Fruit fly (Drosophila melanogaster) whole organism, embryonic: ENCODE data around the gene CG7509.

Experiments used
- Ada2b ChIP-seq: fragments of 200-800 bp; sonication (Bioruptor generic); IDR thresholded peaks from 2 replicates; pipeline ENCODE4 v1.3.6; 2022; ENCODE audit warnings: missing biosample characterization, missing genetic modification characterization
- Atf3 ChIP-seq: fragments of 200-800 bp; sonication (Bioruptor generic); optimal IDR thresholded peaks from 3 replicates; lab custom pipeline; 2016; ENCODE audit warnings: missing biosample characterization, missing genetic modification characterization
- B-H2 ChIP-seq: fragments of 200-800 bp; sonication (Bioruptor generic); optimal IDR thresholded peaks from 2 replicates; lab custom pipeline; 2018; ENCODE audit warnings: missing biosample characterization, mild to moderate bottlenecking, missing genetic modification characterization
- Bdp1 ChIP-seq: fragments of 200-800 bp; sonication (Bioruptor generic); optimal IDR thresholded peaks from 3 replicates; lab custom pipeline; 2016; ENCODE audit warnings: missing biosample characterization, missing genetic modification characterization
- Blimp-1 ChIP-seq: fragments of 200-800 bp; sonication (Bioruptor generic); optimal IDR thresholded peaks from 3 replicates; lab custom pipeline; 2018; ENCODE audit warnings: missing biosample characterization, missing genetic modification characterization, mild to moderate bottlenecking, moderate library complexity, missing genetic modification reagents
- Bteb2 ChIP-seq: fragments of 200-800 bp; sonication (Bioruptor generic); optimal IDR thresholded peaks from 2 replicates; lab custom pipeline; 2016; ENCODE audit warnings: missing biosample characterization, missing genetic modification characterization
- CG10274 ChIP-seq: fragments of 200-800 bp; sonication (Bioruptor generic); optimal IDR thresholded peaks from 3 replicates; lab custom pipeline; 2017; ENCODE audit warnings: missing biosample characterization, mild to moderate bottlenecking, missing genetic modification characterization
- CG12155 ChIP-seq: fragments of 200-800 bp; sonication (Bioruptor generic); optimal IDR thresholded peaks from 3 replicates; lab custom pipeline; 2016; ENCODE audit warnings: missing biosample characterization, missing genetic modification characterization
- CG12299 ChIP-seq: fragments of 200-800 bp; sonication (Bioruptor generic); optimal IDR thresholded peaks from 2 replicates; lab custom pipeline; 2018; ENCODE audit warnings: missing biosample characterization, mild to moderate bottlenecking, missing genetic modification characterization
- CG12769 ChIP-seq: fragments of 200-800 bp; sonication (Bioruptor generic); optimal IDR thresholded peaks from 2 replicates; lab custom pipeline; 2019; ENCODE audit warnings: missing biosample characterization, mild to moderate bottlenecking, missing genetic modification characterization, moderate library complexity
- CG14860 ChIP-seq: fragments of 200-800 bp; sonication (Bioruptor generic); IDR thresholded peaks from 3 replicates; pipeline ENCODE4 v1.3.6; 2022; ENCODE audit warnings: missing biosample characterization, missing genetic modification characterization; ENCODE audit not compliant: partially characterized antibody
- CG15479 ChIP-seq: fragments of 200-800 bp; sonication (Bioruptor generic); optimal IDR thresholded peaks from 3 replicates; lab custom pipeline; 2019; ENCODE audit warnings: missing biosample characterization, mild to moderate bottlenecking, missing genetic modification characterization, moderate library complexity
- CG1603 ChIP-seq: fragments of 200-800 bp; sonication (Bioruptor generic); optimal IDR thresholded peaks from 2 replicates; lab custom pipeline; 2019; ENCODE audit warnings: missing biosample characterization, mild to moderate bottlenecking, missing genetic modification characterization, moderate library complexity
- CG18619 ChIP-seq: fragments of 200-800 bp; sonication (Bioruptor generic); optimal IDR thresholded peaks from 3 replicates; lab custom pipeline; 2017; ENCODE audit warnings: missing biosample characterization, mild to moderate bottlenecking, missing genetic modification characterization
- CG2116 ChIP-seq: fragments of 200-800 bp; sonication (Bioruptor generic); optimal IDR thresholded peaks from 3 replicates; lab custom pipeline; 2018; ENCODE audit warnings: missing biosample characterization, mild to moderate bottlenecking, missing genetic modification characterization
- CG2120 ChIP-seq: fragments of 200-800 bp; sonication (Bioruptor generic); optimal IDR thresholded peaks from 3 replicates; lab custom pipeline; 2016; ENCODE audit warnings: missing biosample characterization, missing genetic modification characterization
- CG2202 ChIP-seq: fragments of 200-800 bp; sonication (Bioruptor generic); optimal IDR thresholded peaks from 2 replicates; lab custom pipeline; 2018; ENCODE audit warnings: missing biosample characterization, mild to moderate bottlenecking, missing genetic modification characterization
- CG3281 ChIP-seq: fragments of 200-800 bp; sonication (Bioruptor generic); optimal IDR thresholded peaks from 3 replicates; lab custom pipeline; 2017; ENCODE audit warnings: missing biosample characterization, mild to moderate bottlenecking, missing genetic modification characterization
- CG34422 ChIP-seq: fragments of 200-800 bp; sonication (Bioruptor generic); IDR thresholded peaks from 3 replicates; pipeline ENCODE4 v1.3.6; 2022; ENCODE audit warnings: missing biosample characterization, missing genetic modification characterization
- CG42726 ChIP-seq: fragments of 200-800 bp; sonication (Bioruptor generic); IDR thresholded peaks from 2 replicates; pipeline ENCODE4 v1.3.6; 2022; ENCODE audit warnings: missing biosample characterization, missing genetic modification characterization; ENCODE audit not compliant: partially characterized antibody
- CG4617 ChIP-seq: fragments of 200-800 bp; sonication (Bioruptor generic); optimal IDR thresholded peaks from 3 replicates; lab custom pipeline; 2016; ENCODE audit warnings: missing biosample characterization, missing genetic modification characterization, borderline replicate concordance
- CG6654 ChIP-seq: fragments of 200-800 bp; sonication (Bioruptor generic); optimal IDR thresholded peaks from 2 replicates; lab custom pipeline; 2017; ENCODE audit warnings: missing biosample characterization, mild to moderate bottlenecking, missing genetic modification characterization
- CG6854 ChIP-seq: fragments of 200-800 bp; sonication (Bioruptor generic); optimal IDR thresholded peaks from 3 replicates; lab custom pipeline; 2017; ENCODE audit warnings: missing biosample characterization, mild to moderate bottlenecking, missing genetic modification characterization
- CG7556 ChIP-seq: fragments of 200-800 bp; sonication (Bioruptor generic); optimal IDR thresholded peaks from 2 replicates; lab custom pipeline; 2017; ENCODE audit warnings: missing biosample characterization, mild to moderate bottlenecking, missing genetic modification characterization
- CG7928 ChIP-seq: fragments of 200-800 bp; sonication (Bioruptor generic); optimal IDR thresholded peaks from 2 replicates; lab custom pipeline; 2017; ENCODE audit warnings: missing biosample characterization, mild to moderate bottlenecking, missing genetic modification characterization
- CG9609 ChIP-seq: fragments of 200-800 bp; sonication (Bioruptor generic); optimal IDR thresholded peaks from 3 replicates; lab custom pipeline; 2016; ENCODE audit warnings: missing biosample characterization, missing genetic modification characterization
- D19A ChIP-seq: fragments of 200-800 bp; optimal IDR thresholded peaks from 3 replicates; lab custom pipeline; 2019; ENCODE audit warnings: missing biosample characterization, mild to moderate bottlenecking, missing genetic modification characterization, moderate library complexity
- Dip3 ChIP-seq: fragments of 200-800 bp; sonication (Bioruptor generic); optimal IDR thresholded peaks from 3 replicates; lab custom pipeline; 2016; ENCODE audit warnings: missing biosample characterization, missing genetic modification characterization
- Doc3 ChIP-seq: fragments of 200-800 bp; sonication (Bioruptor generic); IDR thresholded peaks from 3 replicates; pipeline ENCODE4 v1.3.6; 2022; ENCODE audit warnings: missing biosample characterization, missing genetic modification characterization; ENCODE audit not compliant: partially characterized antibody
- Eip74EF ChIP-seq, 2 experiments: fragments of 200-800 bp in 1 of 2; fragments of >200 bp in 1 of 2; sonication (Bioruptor generic) in 1 of 2; optimal IDR thresholded peaks; 2 replicates each; lab custom pipeline; 2017 to 2019; ENCODE audit warnings: missing biosample characterization in 2 of 2, missing genetic modification characterization in 2 of 2, mild to moderate bottlenecking in 1 of 2, moderate library complexity in 1 of 2
- HmgD ChIP-seq: fragments of 200-800 bp; sonication (Bioruptor generic); optimal IDR thresholded peaks from 3 replicates; lab custom pipeline; 2016; ENCODE audit warnings: missing biosample characterization, missing genetic modification characterization
- MBD-R2 ChIP-seq: fragments of 200-800 bp; sonication (Bioruptor generic); IDR thresholded peaks from 2 replicates; pipeline ENCODE4 v1.3.6; 2022; ENCODE audit warnings: missing biosample characterization, missing genetic modification characterization
- Med ChIP-seq: fragments of 200-800 bp; sonication (Bioruptor generic); peaks from one replicate; lab custom pipeline; 2016; ENCODE audit warnings: missing biosample characterization, missing genetic modification characterization, mild to moderate bottlenecking, inconsistent platforms, moderate library complexity
- Sin3A ChIP-seq: fragments of >200 bp; optimal IDR thresholded peaks from 2 replicates; lab custom pipeline; 2018
- Sry-δ ChIP-seq: fragments of 200-800 bp; sonication (Bioruptor generic); optimal IDR thresholded peaks from 2 replicates; lab custom pipeline; 2016; ENCODE audit warnings: missing biosample characterization, missing genetic modification characterization
- al ChIP-seq: fragments of 200-800 bp; sonication (Bioruptor generic); IDR thresholded peaks from 2 replicates; pipeline ENCODE4 v1.3.6; 2022; ENCODE audit warnings: missing biosample characterization, missing genetic modification characterization
- chm ChIP-seq: fragments of 200-800 bp; sonication (Bioruptor generic); IDR thresholded peaks from 2 replicates; pipeline ENCODE4 v1.3.6; 2022; ENCODE audit warnings: missing biosample characterization, missing genetic modification characterization
- crol ChIP-seq: fragments of 200-800 bp; sonication (Bioruptor generic); IDR thresholded peaks from 2 replicates; pipeline ENCODE4 v1.3.6; 2022; ENCODE audit warnings: missing biosample characterization, missing genetic modification characterization
- cwo ChIP-seq: fragments of 200-800 bp; sonication (Bioruptor generic); optimal IDR thresholded peaks from 3 replicates; lab custom pipeline; 2017; ENCODE audit warnings: missing biosample characterization, missing genetic modification characterization, mild to moderate bottlenecking, moderate library complexity, missing genetic modification reagents
- dmrt99B ChIP-seq: fragments of 200-800 bp; sonication (Bioruptor generic); optimal IDR thresholded peaks from 2 replicates; lab custom pipeline; 2018; ENCODE audit warnings: missing biosample characterization, mild to moderate bottlenecking, missing genetic modification characterization, moderate library complexity
- ems ChIP-seq: fragments of 200-800 bp; sonication (Bioruptor generic); optimal IDR thresholded peaks from 3 replicates; lab custom pipeline; 2016; ENCODE audit warnings: missing biosample characterization, missing genetic modification characterization
- ewg ChIP-seq: fragments of 200-800 bp; sonication (Bioruptor generic); optimal IDR thresholded peaks from 3 replicates; lab custom pipeline; 2017; ENCODE audit warnings: mild to moderate bottlenecking, missing biosample characterization, missing genetic modification reagents, missing genetic modification characterization
- ftz-f1 ChIP-seq: fragments of 200-800 bp; sonication (Bioruptor generic); optimal IDR thresholded peaks from 2 replicates; lab custom pipeline; 2016; ENCODE audit warnings: missing biosample characterization, missing genetic modification characterization
- ind ChIP-seq: fragments of 200-800 bp; sonication (Bioruptor generic); optimal IDR thresholded peaks from 3 replicates; lab custom pipeline; 2016; ENCODE audit warnings: missing biosample characterization, missing genetic modification characterization
- kah ChIP-seq: fragments of 200-800 bp; sonication (Bioruptor generic); optimal IDR thresholded peaks from 2 replicates; lab custom pipeline; 2018; ENCODE audit warnings: missing biosample characterization, mild to moderate bottlenecking, missing genetic modification characterization
- mirr ChIP-seq: fragments of 200-800 bp; sonication (Bioruptor generic); optimal IDR thresholded peaks from 3 replicates; lab custom pipeline; 2018; ENCODE audit warnings: missing biosample characterization, mild to moderate bottlenecking, missing genetic modification characterization
- nerfin-1 ChIP-seq: fragments of 200-800 bp; sonication (Bioruptor generic); optimal IDR thresholded peaks from 3 replicates; lab custom pipeline; 2019; ENCODE audit warnings: missing biosample characterization, mild to moderate bottlenecking, missing genetic modification characterization, moderate library complexity
- phol ChIP-seq: fragments of 200-800 bp; sonication (Bioruptor generic); optimal IDR thresholded peaks from 3 replicates; lab custom pipeline; 2018; ENCODE audit warnings: missing biosample characterization, mild to moderate bottlenecking, missing genetic modification characterization, moderate library complexity
- row ChIP-seq: fragments of 200-800 bp; sonication (Bioruptor generic); IDR thresholded peaks from 3 replicates; pipeline ENCODE4 v1.3.6; 2022; ENCODE audit warnings: missing biosample characterization, missing genetic modification characterization
- trem ChIP-seq: fragments of 200-800 bp; optimal IDR thresholded peaks from 3 replicates; lab custom pipeline; 2019; ENCODE audit warnings: missing biosample characterization, mild to moderate bottlenecking, missing genetic modification characterization, moderate library complexity

CG7509 gene

DNA sequence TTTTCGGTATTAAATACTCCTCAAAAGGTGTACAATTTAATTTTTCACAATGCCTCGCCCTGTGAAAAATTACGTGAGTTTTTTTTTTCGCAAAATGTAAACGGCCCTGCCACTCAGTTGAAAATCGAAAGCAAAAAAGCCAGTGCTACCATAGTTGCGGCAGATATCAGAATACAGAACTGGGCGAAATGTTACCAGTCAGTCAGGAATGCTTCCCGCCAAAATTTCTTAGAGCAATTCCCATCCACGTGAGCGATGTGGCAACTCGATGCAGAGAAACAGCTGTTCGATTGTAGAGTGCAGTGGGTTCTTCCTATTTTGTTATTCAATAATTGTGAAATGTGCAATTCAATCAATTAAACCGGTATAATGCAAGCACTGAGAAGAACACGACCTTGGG is 20.5 kb upstream of the CG7509 start, which contains the start of the genes Dhc64C and LeuRS-m (continued):
- TF ChIP-seq CG2120 (GFP tag; lab: Kevin White, UChicago) (peak; percentile 54), CG10274 (GFP tag; lab: Kevin White, UChicago) (peak; percentile 98), HmgD (GFP tag; lab: Kevin White, UChicago) (peak; percentile 89), MBD-R2 (GFP tag; lab: Robert Waterston, UW) (peak; percentile 98), Atf3 (GFP tag; lab: Kevin White, UChicago) (peak; percentile 62), kah (GFP tag; lab: Kevin White, UChicago) (no peak), nerfin-1 (peak; percentile 25), CG4617 (peak; percentile 69), Sin3A (peak; percentile 78), ftz-f1 (GFP tag; lab: Kevin White, UChicago) (peak; percentile 19), B-H2 (GFP tag; lab: Kevin White, UChicago) (no peak), row (peak; percentile 71), CG18619 (GFP tag; lab: Kevin White, UChicago) (no peak), CG7556 (no peak), chm (no peak), CG3281 (no peak), CG42726 (GFP tag; lab: Robert Waterston, UW) (peak; percentile 74), phol (peak; percentile 19), Ada2b (GFP tag; lab: Robert Waterston, UW) (peak; percentile 56), Eip74EF (GFP tag; optimal IDR thresholded peaks at IDR 0.05; lab: Kevin White, UChicago) (no peak), CG2202 (tag; lab: Kevin White, UChicago) (no peak), CG34422 (peak; percentile 95), CG6654 (GFP tag; lab: Kevin White, UChicago) (no peak), ind (GFP tag; lab: Kevin White, UChicago) (peak; percentile 31), CG1603 (tag; lab: Kevin White, UChicago) (peak; percentile 88), Blimp-1 (GFP tag; lab: Kevin White, UChicago) (peak; percentile 72), ewg (GFP tag; lab: Kevin White, UChicago) (peak; percentile 75), CG6854 (GFP tag; lab: Kevin White, UChicago) (no peak), CG15479 (peak; percentile 15), Sry-δ (peak; percentile 66), CG12299 (no peak), dmrt99B (tag; lab: Kevin White, UChicago) (no peak), mirr (peak; percentile 22), trem (tag; lab: Kevin White, UChicago) (peak; percentile 86), Doc3 (GFP tag; lab: Robert Waterston, UW) (peak; percentile 35; the same call in 1 of the 3 replicates), CG14860 (GFP tag; lab: Robert Waterston, UW) (peak; percentile 65), D19A (tag; lab: Kevin White, UChicago) (peak; percentile 81), Bteb2 (GFP tag; lab: Kevin White, UChicago) (peak; percentile 18), ems (GFP tag; lab: Kevin White, UChicago) (no peak), Dip3 (GFP tag; lab: Kevin White, UChicago) (peak; percentile 13), Bdp1 (GFP tag; lab: Kevin White, UChicago) (peak; percentile 2), CG12769 (tag; lab: Kevin White, UChicago) (no peak), Med (GFP tag; lab: Kevin White, UChicago) (peak; percentile 93), CG9609 (GFP tag; lab: Kevin White, UChicago) (peak; percentile 21), CG12155 (GFP tag; lab: Kevin White, UChicago) (no peak), CG7928 (GFP tag; lab: Kevin White, UChicago) (no peak), cwo (GFP tag; lab: Kevin White, UChicago) (no peak), crol (GFP tag; lab: Robert Waterston, UW) (no peak), CG2116 (GFP tag; lab: Kevin White, UChicago) (peak; percentile 100), al (GFP tag; lab: Robert Waterston, UW) (0 out of 2 replicates have a peak, but pooled peaks have one; percentile 35)
